Worm (Caenorhabditis elegans): ENCODE measurements around the gene tag-180.

DNA sequence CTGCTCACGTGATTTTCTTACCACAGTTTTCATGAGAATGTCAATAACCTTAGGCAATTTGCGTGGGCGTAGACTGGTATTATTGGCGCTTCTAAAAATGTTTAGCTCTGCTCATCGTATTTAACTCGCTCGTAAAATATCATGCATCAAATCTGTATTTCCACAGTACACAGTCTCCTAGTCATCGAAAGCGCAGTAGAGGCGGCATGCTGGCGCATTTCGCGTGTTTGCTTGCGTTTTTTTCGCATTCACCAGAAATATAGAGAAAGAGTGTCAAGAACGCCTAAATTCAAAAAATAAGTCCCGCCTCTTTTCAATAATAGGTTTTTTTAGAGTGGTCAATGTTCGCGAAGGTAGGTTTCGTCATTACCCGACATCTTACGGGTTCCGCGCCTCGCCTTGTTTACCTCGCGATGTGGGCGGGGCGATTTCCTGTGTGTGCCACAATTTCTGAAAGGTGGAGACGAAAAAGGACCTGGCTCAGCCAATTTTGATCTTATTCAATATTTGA is 47.4 kb upstream of the tag-180 start:
- TF ChIP-seq cog-1 (tag; optimal IDR thresholded peaks at IDR 0.05): no peak
- TF ChIP-seq med-1 (GFP tag; optimal IDR thresholded peaks at IDR 0.05; ENCODE audit: insufficient read depth): no peak
- no peak for TF ChIP-seq ztf-23 (GFP tag; IDR thresholded peaks at IDR 0.05)
- no peak for TF ChIP-seq ztf-29 (GFP tag; IDR thresholded peaks at IDR 0.05)
- TF ChIP-seq klf-2 (GFP tag; conservative IDR thresholded peaks at IDR 0.05): no peak
